Fruit fly (Drosophila melanogaster): ENCODE measurements around the gene CG8519.
A peak's percentile ranks its signal among the peaks of the same experiment; 100 is the strongest.

dm6 chr3L:6743346-6744165 is 38.9 kb downstream of the CG8519 start:
- TF ChIP-seq CG33017 (tag; optimal IDR thresholded peaks at IDR 0.05) (peak; percentile 94), ovo (GFP tag; optimal IDR thresholded peaks at IDR 0.05) (peak; percentile 43), cic (GFP tag; optimal IDR thresholded peaks at IDR 0.05) (peak; percentile 43), cnc (optimal IDR thresholded peaks at IDR 0.05) (no peak), pad (GFP tag; optimal IDR thresholded peaks at IDR 0.05) (peak; percentile 95)

Measured in whole organism, adult.